Fruit fly (Drosophila melanogaster) whole organism, embryonic: ENCODE results near the gene CG31176.

Source experiments
- CG10979 ChIP-seq: fragments of 200-800 bp; sonication (Bioruptor generic); optimal IDR thresholded peaks from 2 replicates; lab custom pipeline; 2018; ENCODE audit warnings: missing biosample characterization, mild to moderate bottlenecking, missing genetic modification characterization, moderate library complexity
- CG11093 ChIP-seq: fragments of 200-800 bp; sonication (Bioruptor generic); IDR thresholded peaks from 3 replicates; pipeline ENCODE4 v1.3.6; 2022; ENCODE audit warnings: missing biosample characterization, missing genetic modification characterization
- CG1792 ChIP-seq: fragments of 200-800 bp; sonication (Bioruptor generic); optimal IDR thresholded peaks from 2 replicates; lab custom pipeline; 2016; ENCODE audit warnings: missing biosample characterization, missing genetic modification characterization
- CG1832 ChIP-seq: fragments of 200-800 bp; sonication (Bioruptor generic); optimal IDR thresholded peaks from 2 replicates; lab custom pipeline; 2017; ENCODE audit warnings: missing biosample characterization, mild to moderate bottlenecking, missing genetic modification characterization, inconsistent platforms
- CG18764 ChIP-seq: fragments of 200-800 bp; sonication (Bioruptor generic); optimal IDR thresholded peaks from 3 replicates; lab custom pipeline; 2016; ENCODE audit warnings: missing biosample characterization, missing genetic modification characterization
- CG2116 ChIP-seq: fragments of 200-800 bp; sonication (Bioruptor generic); optimal IDR thresholded peaks from 3 replicates; lab custom pipeline; 2018; ENCODE audit warnings: missing biosample characterization, mild to moderate bottlenecking, missing genetic modification characterization
- CG34224 ChIP-seq: fragments of 200-800 bp; sonication (Bioruptor generic); IDR thresholded peaks from 3 replicates; pipeline ENCODE4 v1.3.6; 2022; ENCODE audit warnings: missing biosample characterization, missing genetic modification characterization; ENCODE audit not compliant: partially characterized antibody
- CG34376 ChIP-seq: fragments of 200-800 bp; sonication (Bioruptor generic); optimal IDR thresholded peaks from 2 replicates; lab custom pipeline; 2018; ENCODE audit warnings: missing biosample characterization, mild to moderate bottlenecking, missing genetic modification characterization
- CG5180 ChIP-seq: fragments of 200-800 bp; sonication (Bioruptor generic); optimal IDR thresholded peaks from 3 replicates; lab custom pipeline; 2017; ENCODE audit warnings: missing biosample characterization, missing genetic modification characterization, mild to moderate bottlenecking, moderate library complexity, missing genetic modification reagents
- CG8290 ChIP-seq, 3 experiments: fragments of 200-800 bp; sonication (Bioruptor generic); optimal IDR thresholded peaks; 2 replicates each; lab custom pipeline; 2016 to 2019; ENCODE audit warnings: missing biosample characterization in 3 of 3, missing genetic modification characterization in 3 of 3, mild to moderate bottlenecking in 2 of 3, moderate library complexity in 1 of 3
- CG9437 ChIP-seq: fragments of 200-800 bp; sonication (Bioruptor generic); optimal IDR thresholded peaks from 2 replicates; lab custom pipeline; 2018; ENCODE audit warnings: missing biosample characterization, mild to moderate bottlenecking, missing genetic modification characterization
- CG9797 ChIP-seq: fragments of 200-800 bp; sonication (Bioruptor generic); optimal IDR thresholded peaks from 3 replicates; lab custom pipeline; 2018; ENCODE audit warnings: missing biosample characterization, mild to moderate bottlenecking, missing genetic modification characterization
- D ChIP-seq, 2 experiments: fragments of 200-800 bp in 1 of 2; fragments of >200 bp in 1 of 2; sonication (Bioruptor generic) in 1 of 2; optimal IDR thresholded peaks; 2 replicates in 1 of 2; 3 replicates in 1 of 2; lab custom pipeline; 2017; ENCODE audit warnings: mild to moderate bottlenecking in 1 of 2, missing biosample characterization in 1 of 2, missing genetic modification characterization in 1 of 2, missing genetic modification reagents in 1 of 2
- Dbx ChIP-seq: fragments of 200-800 bp; sonication (Bioruptor generic); IDR thresholded peaks from 3 replicates; pipeline ENCODE4 v1.3.6; 2022; ENCODE audit warnings: missing biosample characterization, missing genetic modification characterization
- Jarid2 ChIP-seq: fragments of 200-800 bp; sonication (Bioruptor generic); optimal IDR thresholded peaks from 3 replicates; lab custom pipeline; 2017; ENCODE audit warnings: mild to moderate bottlenecking, missing biosample characterization, missing genetic modification reagents, missing genetic modification characterization
- Lhr ChIP-seq: fragments of 200-800 bp; sonication (Bioruptor generic); optimal IDR thresholded peaks from 3 replicates; lab custom pipeline; 2017; ENCODE audit warnings: mild to moderate bottlenecking, missing biosample characterization, missing genetic modification reagents, missing genetic modification characterization
- Meics ChIP-seq: fragments of 200-800 bp; sonication (Bioruptor generic); optimal IDR thresholded peaks from 2 replicates; lab custom pipeline; 2017; ENCODE audit warnings: missing biosample characterization, mild to moderate bottlenecking, missing genetic modification characterization
- Opbp ChIP-seq: fragments of 200-800 bp; sonication (Bioruptor generic); IDR thresholded peaks from 3 replicates; pipeline ENCODE4 v1.3.6; 2022; ENCODE audit warnings: missing biosample characterization, missing genetic modification characterization; ENCODE audit not compliant: partially characterized antibody
- PHDP ChIP-seq: fragments of 200-800 bp; sonication (Bioruptor generic); optimal IDR thresholded peaks from 3 replicates; lab custom pipeline; 2018; ENCODE audit warnings: missing biosample characterization, mild to moderate bottlenecking, missing genetic modification characterization, moderate library complexity
- Sox102F ChIP-seq: fragments of 200-800 bp; sonication (Bioruptor generic); optimal IDR thresholded peaks from 2 replicates; lab custom pipeline; 2018; ENCODE audit warnings: missing biosample characterization, mild to moderate bottlenecking, missing genetic modification characterization, moderate library complexity
- Trl ChIP-seq, 3 experiments: fragments of >200 bp in 2 of 3; fragments of 200-800 bp in 1 of 3; sonication (Bioruptor generic) in 1 of 3; optimal IDR thresholded peaks; 2 replicates in 1 of 3; 3 replicates in 2 of 3; lab custom pipeline; 2016 to 2017; ENCODE audit warnings: missing biosample characterization in 1 of 3, missing genetic modification characterization in 1 of 3
- Xbp1 ChIP-seq: fragments of 200-800 bp; sonication (Bioruptor generic); optimal IDR thresholded peaks from 3 replicates; lab custom pipeline; 2016; ENCODE audit warnings: missing biosample characterization, mild to moderate bottlenecking, missing genetic modification characterization
- ab ChIP-seq: fragments of 200-800 bp; sonication (Bioruptor generic); optimal IDR thresholded peaks from 2 replicates; lab custom pipeline; 2016; ENCODE audit warnings: missing biosample characterization, missing genetic modification characterization
- ato ChIP-seq: fragments of 200-800 bp; sonication (Bioruptor generic); IDR thresholded peaks from 2 replicates; pipeline ENCODE4 v1.3.6; 2022; ENCODE audit warnings: missing biosample characterization, missing genetic modification characterization; ENCODE audit not compliant: partially characterized antibody
- bbx ChIP-seq: fragments of 200-800 bp; sonication (Bioruptor generic); IDR thresholded peaks from 2 replicates; pipeline ENCODE4 v1.3.6; 2022; ENCODE audit warnings: missing biosample characterization, missing genetic modification characterization; ENCODE audit not compliant: partially characterized antibody
- cato ChIP-seq: fragments of 200-800 bp; sonication (Bioruptor generic); optimal IDR thresholded peaks from 2 replicates; lab custom pipeline; 2016; ENCODE audit warnings: missing biosample characterization, missing genetic modification characterization, borderline replicate concordance
- chinmo ChIP-seq: fragments of 200-800 bp; sonication (Bioruptor generic); IDR thresholded peaks from 4 replicates; pipeline ENCODE4 v1.3.6; 2022; ENCODE audit warnings: missing biosample characterization, missing genetic modification characterization; ENCODE audit not compliant: partially characterized antibody
- ci ChIP-seq: fragments of 200-800 bp; sonication (Bioruptor generic); IDR thresholded peaks from 3 replicates; pipeline ENCODE4 v1.3.6; 2022; ENCODE audit warnings: missing biosample characterization, missing genetic modification characterization
- crp ChIP-seq, 2 experiments: fragments of 200-800 bp; sonication (Bioruptor generic); optimal IDR thresholded peaks; 2 replicates in 1 of 2; 3 replicates in 1 of 2; lab custom pipeline; 2017; ENCODE audit warnings: missing biosample characterization in 2 of 2, missing genetic modification characterization in 2 of 2, mild to moderate bottlenecking in 1 of 2, moderate library complexity in 1 of 2
- eve ChIP-seq, 2 experiments: fragments of >200 bp; optimal IDR thresholded peaks; 2 replicates each; lab custom pipeline; 2017; ENCODE audit warnings: missing biosample characterization in 2 of 2, missing genetic modification characterization in 2 of 2
- org-1 ChIP-seq: fragments of 200-800 bp; sonication (Bioruptor generic); optimal IDR thresholded peaks from 2 replicates; lab custom pipeline; 2017; ENCODE audit warnings: missing biosample characterization, missing genetic modification characterization
- scrt ChIP-seq: fragments of 200-800 bp; sonication (Bioruptor generic); optimal IDR thresholded peaks from 2 replicates; lab custom pipeline; 2018; ENCODE audit warnings: missing biosample characterization, mild to moderate bottlenecking, missing genetic modification characterization, moderate library complexity
- sr ChIP-seq: fragments of 200-800 bp; sonication (Bioruptor generic); IDR thresholded peaks from 3 replicates; pipeline ENCODE4 v1.3.6; 2022; ENCODE audit warnings: missing biosample characterization, missing genetic modification characterization
- tgo ChIP-seq: fragments of 200-800 bp; sonication (Bioruptor generic); IDR thresholded peaks from 3 replicates; pipeline ENCODE4 v1.3.6; 2022; ENCODE audit warnings: missing biosample characterization, missing genetic modification characterization
- tx ChIP-seq: fragments of 200-800 bp; sonication (Bioruptor generic); optimal IDR thresholded peaks from 2 replicates; lab custom pipeline; 2016; ENCODE audit warnings: missing biosample characterization, missing genetic modification characterization
- vvl ChIP-seq: fragments of 200-800 bp; sonication (Bioruptor generic); IDR thresholded peaks from 2 replicates; pipeline ENCODE4 v1.3.6; 2022; ENCODE audit warnings: missing biosample characterization, missing genetic modification characterization
- z ChIP-seq: fragments of 200-800 bp; sonication (Bioruptor generic); IDR thresholded peaks from 3 replicates; pipeline ENCODE4 v1.3.6; 2022; ENCODE audit warnings: missing biosample characterization, missing genetic modification characterization

CG31176 gene

dm6 chr3R:21719420-21719933, at the start of gene CG31176:
CG31176 (minus strand) TSS chr3R:21719660.
- TF ChIP-seq CG11093 (GFP tag; lab: Robert Waterston, UW) (no peak), crp (GFP tag; optimal IDR thresholded peaks at IDR 0.05; lab: Kevin White, UChicago) (peak in 1 of 2 experiments; percentile 46), org-1 (GFP tag; lab: Kevin White, UChicago) (no peak), PHDP (tag; lab: Kevin White, UChicago) (no peak), tgo (GFP tag; lab: Robert Waterston, UW) (no peak), Opbp (0 out of 3 replicates have a peak, but pooled peaks have one; percentile 12), CG5180 (GFP tag; lab: Kevin White, UChicago) (peak; percentile 87), CG8290 (GFP tag; optimal IDR thresholded peaks at IDR 0.05; lab: Kevin White, UChicago) (no peak), CG8290 (tag; optimal IDR thresholded peaks at IDR 0.05; lab: Kevin White, UChicago) (peak in 1 of 2 experiments; percentile 18), chinmo (peak; percentile 84; the same call in 3 of the 4 replicates), ci (GFP tag; lab: Robert Waterston, UW) (peak; percentile 24; the same call in 1 of the 3 replicates), scrt (peak; percentile 57), CG34376 (GFP tag; lab: Kevin White, UChicago) (peak; percentile 11), CG9797 (GFP tag; lab: Kevin White, UChicago) (no peak), ato (0 out of 2 replicates have a peak, but pooled peaks have one; percentile 23), eve (GFP tag; optimal IDR thresholded peaks at IDR 0.05; lab: Kevin White, UChicago) (peak in 1 of 2 experiments; percentile 82), bbx (peak; percentile 44; the same call in 1 of the 2 replicates), vvl (GFP tag; lab: Robert Waterston, UW) (peak; percentile 31; the same call in 1 of the 2 replicates), Jarid2 (GFP tag; lab: Kevin White, UChicago) (peak; percentile 89), D (optimal IDR thresholded peaks at IDR 0.05; lab: Kevin White, UChicago) (no peak), D (GFP tag; optimal IDR thresholded peaks at IDR 0.05; lab: Kevin White, UChicago) (peak; percentile 2), Trl (optimal IDR thresholded peaks at IDR 0.05; lab: Kevin White, UChicago) (peak in 1 of 2 experiments; percentile 52), Trl (GFP tag; optimal IDR thresholded peaks at IDR 0.05; lab: Kevin White, UChicago) (no peak)
- TF ChIP-seq, all 482 proteins: peak for 15

DNA sequence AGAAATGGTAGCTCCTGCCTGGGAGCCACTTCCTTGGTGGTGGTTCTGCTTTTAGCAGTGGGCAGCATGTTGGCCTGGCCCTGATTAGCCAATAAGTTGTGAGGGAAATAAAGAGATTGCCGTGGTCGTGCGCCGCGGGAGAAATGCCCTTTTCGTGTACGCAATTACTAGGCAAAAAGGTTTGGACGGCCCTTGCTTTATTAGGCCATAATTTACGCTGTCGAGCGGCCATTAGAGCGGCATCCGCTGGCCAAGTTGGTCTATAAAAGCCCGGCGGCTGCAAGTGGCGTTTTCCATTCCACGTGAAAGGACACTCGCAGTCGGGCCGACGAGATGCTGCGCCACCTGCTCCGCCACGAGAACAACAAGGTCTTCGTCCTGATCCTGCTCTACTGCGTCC, 49.8 kb upstream of the CG31176 start, which contains the start of gene Burs:
Gene Burs (plus strand): TSS at position 301 of the 400 bp plus-strand sequence.
- TF ChIP-seq sr (GFP tag; lab: Robert Waterston, UW) (no peak), CG10979 (tag; lab: Kevin White, UChicago) (no peak), ab (GFP tag; lab: Kevin White, UChicago) (no peak), CG34224 (GFP tag; lab: Robert Waterston, UW) (no peak), z (GFP tag; lab: Robert Waterston, UW) (no peak), CG18764 (GFP tag; lab: Kevin White, UChicago) (no peak), Dbx (GFP tag; lab: Robert Waterston, UW) (no peak), CG1792 (GFP tag; lab: Kevin White, UChicago) (no peak), tx (GFP tag; lab: Kevin White, UChicago) (no peak), CG2116 (GFP tag; lab: Kevin White, UChicago) (no peak), CG9437 (GFP tag; lab: Kevin White, UChicago) (no peak), Xbp1 (GFP tag; lab: Kevin White, UChicago) (no peak), cato (GFP tag; lab: Kevin White, UChicago) (no peak), eve (GFP tag; optimal IDR thresholded peaks at IDR 0.05; lab: Kevin White, UChicago) (no peak), Sox102F (GFP tag; lab: Kevin White, UChicago) (no peak), Lhr (GFP tag; lab: Kevin White, UChicago) (no peak), CG1832 (GFP tag; lab: Kevin White, UChicago) (no peak), Meics (GFP tag; lab: Kevin White, UChicago) (no peak)
